Fruit fly (Drosophila melanogaster): ENCODE results near the gene CG5664.

DNA sequence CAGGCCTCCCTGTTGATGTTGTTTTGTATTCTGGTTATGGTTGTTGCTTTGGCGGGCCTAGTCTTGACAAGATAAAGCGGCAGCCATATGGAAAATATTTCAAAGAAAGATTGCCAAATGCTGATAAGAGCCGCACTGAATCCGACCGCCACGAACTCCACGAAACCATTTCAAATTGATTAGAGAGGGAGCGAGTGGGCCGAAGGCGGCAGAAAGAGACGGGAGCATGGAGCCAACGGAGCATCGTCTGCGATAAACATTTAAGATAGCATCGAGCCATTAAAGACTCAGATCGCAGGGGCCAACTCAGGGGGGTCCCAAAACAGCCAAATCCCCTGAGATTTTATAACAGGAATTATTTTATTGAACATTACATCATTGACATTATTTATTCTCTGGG is 41.0 kb downstream of the CG5664 start:
- TF ChIP-seq CG17806 (tag; optimal IDR thresholded peaks at IDR 0.05), result no peak
- TF ChIP-seq gl (tag; optimal IDR thresholded peaks at IDR 0.05), result no peak
- no peak for TF ChIP-seq CG8159 (tag; optimal IDR thresholded peaks at IDR 0.05)
- TF ChIP-seq CG4496 (GFP tag; IDR thresholded peaks at IDR 0.05), result no peak
- no peak for TF ChIP-seq EcR (GFP tag; optimal IDR thresholded peaks at IDR 0.05)
- TF ChIP-seq CG9948 (tag; optimal IDR thresholded peaks at IDR 0.05), result no peak
- TF ChIP-seq Pif1A (GFP tag; optimal IDR thresholded peaks at IDR 0.05), result no peak
- no peak for TF ChIP-seq CG13204 (GFP tag; optimal IDR thresholded peaks at IDR 0.05)
- TF ChIP-seq fd96Ca (GFP tag; IDR thresholded peaks at IDR 0.05), result no peak
- no peak for TF ChIP-seq CG14655 (GFP tag; optimal IDR thresholded peaks at IDR 0.05)
- TF ChIP-seq D1 (tag; optimal IDR thresholded peaks at IDR 0.05), result no peak
- TF ChIP-seq rn (GFP tag; IDR thresholded peaks at IDR 0.05), result no peak
- TF ChIP-seq CG10348 (GFP tag; IDR thresholded peaks at IDR 0.05), result no peak
